Worm (Caenorhabditis elegans): ENCODE measurements around the gene str-94.

DNA sequence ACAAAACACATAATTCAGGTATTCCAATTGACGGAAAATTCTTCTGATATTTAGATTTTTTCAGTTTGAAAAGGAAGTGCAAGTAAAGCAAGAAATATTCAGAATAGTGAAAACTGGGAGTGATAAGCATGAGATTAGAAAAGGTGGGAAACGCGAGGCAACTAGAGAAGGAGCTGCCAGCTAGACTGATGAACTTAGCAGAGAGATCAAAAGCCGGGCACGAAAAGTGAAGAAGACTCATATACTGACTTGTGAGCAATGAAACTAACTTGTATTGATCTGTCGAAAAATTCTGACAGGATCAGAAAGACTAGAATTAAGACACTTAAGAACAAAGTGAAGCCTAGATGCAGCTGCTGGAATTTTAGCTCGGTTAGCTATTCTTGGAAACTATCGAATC lies 12.4 kb upstream of the str-94 start, which contains the start of gene nhr-36:
- TF ChIP-seq him-1 (tag; optimal IDR thresholded peaks at IDR 0.05) (no peak), dao-5 (tag; optimal IDR thresholded peaks at IDR 0.05) (no peak)
